Fruit fly (Drosophila melanogaster) whole organism, adult: Measurements from ENCODE around the gene Ork1.

Experiments
- CG5204 ChIP-seq: fragments of 200-800 bp; sonication (Bioruptor generic); optimal IDR thresholded peaks from 2 replicates; lab custom pipeline; 2016; ENCODE audit warnings: missing biosample characterization, missing genetic modification characterization
- Clk ChIP-seq: fragments of 200-800 bp; sonication (Bioruptor generic); optimal IDR thresholded peaks from 2 replicates; lab custom pipeline; 2017; ENCODE audit warnings: missing biosample characterization, missing genetic modification characterization
- Crg-1 ChIP-seq: fragments of 200-800 bp; sonication (Bioruptor generic); optimal IDR thresholded peaks from 2 replicates; lab custom pipeline; 2016; ENCODE audit warnings: missing biosample characterization, missing genetic modification characterization
- bab1 ChIP-seq: fragments of 200-800 bp; sonication (Bioruptor generic); optimal IDR thresholded peaks from 3 replicates; lab custom pipeline; 2019; ENCODE audit warnings: missing biosample characterization, mild to moderate bottlenecking, missing genetic modification characterization, moderate library complexity
- cic ChIP-seq: fragments of 200-800 bp; sonication (Bioruptor generic); optimal IDR thresholded peaks from 2 replicates; lab custom pipeline; 2017; ENCODE audit warnings: missing biosample characterization, mild to moderate bottlenecking, missing genetic modification characterization, moderate library complexity
- cnc ChIP-seq, 2 experiments: fragments of >200 bp; optimal IDR thresholded peaks; 2 replicates each; lab custom pipeline; 2017
- toe ChIP-seq: fragments of 200-800 bp; sonication (Bioruptor generic); optimal IDR thresholded peaks from 2 replicates; lab custom pipeline; 2016; ENCODE audit warnings: missing biosample characterization, missing genetic modification characterization

DNA sequence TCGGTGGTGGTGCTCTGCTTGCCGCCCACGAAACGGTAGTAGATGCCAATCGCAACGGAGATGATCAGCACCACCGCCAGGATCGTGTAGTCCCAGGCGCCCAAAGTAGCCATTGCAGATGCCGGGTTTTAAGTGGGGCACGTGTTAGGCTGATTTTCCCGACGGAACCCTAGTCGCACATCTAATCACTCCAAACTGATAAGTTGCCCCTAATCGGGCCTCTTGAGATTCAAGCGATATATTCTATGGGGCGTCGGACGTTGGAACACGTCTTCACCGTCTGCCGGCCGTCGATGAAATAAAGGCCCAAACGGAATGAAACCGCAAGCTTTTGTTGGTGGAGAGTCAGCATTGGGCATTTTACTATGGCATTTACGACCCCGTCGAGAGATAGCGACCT, 46.2 kb downstream of the Ork1 start, which contains the start of gene CG32669:
- TF ChIP-seq toe (GFP tag; lab: Kevin White, UChicago) (no peak), bab1 (GFP tag; lab: Kevin White, UChicago) (no peak), Crg-1 (no peak), cnc (optimal IDR thresholded peaks at IDR 0.05; lab: Kevin White, UChicago) (no peak), Clk (GFP tag; lab: Kevin White, UChicago) (no peak), cic (GFP tag; lab: Kevin White, UChicago) (no peak), CG5204 (GFP tag; lab: Kevin White, UChicago) (no peak)
